Worm (Caenorhabditis elegans) whole organism, L1 larva: Measurements from ENCODE around the gene prp-6.
"Not testable (repeated sequence)": the region's sequence is repeated elsewhere in the genome, so short reads cannot be mapped to it uniquely, and the experiment has no call there.

ENCODE experiments used
- F16B12.6 ChIP-seq: fragments of 150-350 bp; optimal IDR thresholded peaks from 2 replicates; lab custom pipeline; 2014; ENCODE audit warnings: missing biosample characterization, missing genetic modification characterization
- alr-1 ChIP-seq: fragments of 200-800 bp; sonication (Bioruptor generic); optimal IDR thresholded peaks from 2 replicates; lab custom pipeline; 2018; ENCODE audit warnings: borderline replicate concordance, mild to moderate bottlenecking, missing genetic modification characterization, missing compliant biosample characterization
- ama-1 ChIP-seq: fragments of 150-350 bp; optimal IDR thresholded peaks from 2 replicates; lab custom pipeline; 2014
- blmp-1 ChIP-seq: fragments of 150-350 bp; optimal IDR thresholded peaks from 2 replicates; lab custom pipeline; 2014; ENCODE audit warnings: missing biosample characterization, missing genetic modification characterization
- ceh-8 ChIP-seq: fragments of 200-800 bp; sonication (Bioruptor generic); optimal IDR thresholded peaks from 2 replicates; lab custom pipeline; 2018; ENCODE audit warnings: mild to moderate bottlenecking, missing genetic modification characterization, moderate library complexity, missing compliant biosample characterization
- ceh-82 ChIP-seq, 3 experiments: fragments of 150-350 bp in 1 of 3; sonication (generic microtip) in 2 of 3; optimal IDR thresholded peaks; 2 replicates each; lab custom pipeline; 2014 to 2017; ENCODE audit warnings: missing biosample characterization in 3 of 3, missing genetic modification characterization in 3 of 3
- ceh-90 ChIP-seq: sonication (generic microtip); optimal IDR thresholded peaks from 2 replicates; lab custom pipeline; 2016; ENCODE audit warnings: missing genetic modification characterization, missing compliant biosample characterization
- ces-1 ChIP-seq: fragments of 150-350 bp; optimal IDR thresholded peaks from 2 replicates; lab custom pipeline; 2014; ENCODE audit warnings: missing biosample characterization, missing genetic modification reagents, missing genetic modification characterization
- dpl-1 ChIP-seq, 3 experiments: fragments of 150-350 bp in 2 of 3; sonication (generic microtip) in 1 of 3; optimal IDR thresholded peaks; 2 replicates each; lab custom pipeline; 2014 to 2017; ENCODE audit warnings: missing biosample characterization in 3 of 3, missing genetic modification characterization in 3 of 3, missing genetic modification reagents in 3 of 3
- dsc-1 ChIP-seq: sonication (generic microtip); optimal IDR thresholded peaks from 2 replicates; lab custom pipeline; 2016; ENCODE audit warnings: mild to moderate bottlenecking, missing genetic modification characterization, missing compliant biosample characterization
- elt-3 ChIP-seq, 6 experiments: fragments of 150-350 bp in 1 of 6; sonication (generic microtip); optimal IDR thresholded peaks; 2 replicates each; lab custom pipeline; 2017 to 2018; ENCODE audit warnings: missing biosample characterization in 6 of 6, missing genetic modification characterization in 6 of 6, inconsistent platforms in 1 of 6
- fkh-10 ChIP-seq: sonication (generic microtip); optimal IDR thresholded peaks from 2 replicates; lab custom pipeline; 2017; ENCODE audit warnings: missing biosample characterization, missing genetic modification reagents, missing genetic modification characterization
- fkh-4 ChIP-seq: sonication (generic microtip); optimal IDR thresholded peaks from 2 replicates; lab custom pipeline; 2016; ENCODE audit warnings: missing compliant biosample characterization, missing genetic modification characterization, borderline replicate concordance
- fkh-8 ChIP-seq: sonication (generic microtip); optimal IDR thresholded peaks from 2 replicates; lab custom pipeline; 2016; ENCODE audit warnings: mild to moderate bottlenecking, missing genetic modification characterization, missing compliant biosample characterization
- grh-1 ChIP-seq: fragments of 200-800 bp; sonication (Bioruptor generic); IDR thresholded peaks from 2 replicates; pipeline ENCODE4 v1.3.6; 2022; ENCODE audit warnings: missing genetic modification reagents, missing genetic modification characterization, missing compliant biosample characterization
- irx-1 ChIP-seq: sonication (generic microtip); optimal IDR thresholded peaks from 2 replicates; lab custom pipeline; 2016; ENCODE audit warnings: missing genetic modification characterization, missing compliant biosample characterization
- lin-39 ChIP-seq: fragments of 150-350 bp; optimal IDR thresholded peaks from 2 replicates; lab custom pipeline; 2014; ENCODE audit warnings: missing biosample characterization, missing genetic modification reagents, missing genetic modification characterization
- lir-3 ChIP-seq: sonication (generic microtip); optimal IDR thresholded peaks from 2 replicates; lab custom pipeline; 2016; ENCODE audit warnings: mild to moderate bottlenecking, missing genetic modification characterization, moderate library complexity, missing compliant biosample characterization; ENCODE audit not compliant: poor library complexity
- lsy-2 ChIP-seq, 2 experiments: fragments of 150-350 bp; optimal IDR thresholded peaks; 2 replicates each; lab custom pipeline; 2014; ENCODE audit warnings: missing biosample characterization in 2 of 2, missing genetic modification characterization in 2 of 2
- mdl-1 ChIP-seq, 2 experiments: fragments of 150-350 bp; optimal IDR thresholded peaks; 2 replicates each; lab custom pipeline; 2014 to 2017; ENCODE audit warnings: missing biosample characterization in 2 of 2, missing genetic modification characterization in 2 of 2, inconsistent platforms in 1 of 2
- nhr-20 ChIP-seq: sonication (generic microtip); optimal IDR thresholded peaks from 2 replicates; lab custom pipeline; 2016; ENCODE audit warnings: mild to moderate bottlenecking, missing genetic modification characterization, missing compliant biosample characterization
- nhr-237 ChIP-seq: fragments of 150-350 bp; optimal IDR thresholded peaks from 2 replicates; lab custom pipeline; 2014; ENCODE audit warnings: missing biosample characterization, missing genetic modification characterization
- nhr-71 ChIP-seq: sonication (generic microtip); optimal IDR thresholded peaks from 2 replicates; lab custom pipeline; 2016; ENCODE audit warnings: mild to moderate bottlenecking, missing genetic modification characterization, moderate library complexity, missing compliant biosample characterization
- nhr-77 ChIP-seq: fragments of 150-350 bp; optimal IDR thresholded peaks from 2 replicates; lab custom pipeline; 2014; ENCODE audit warnings: missing biosample characterization, missing genetic modification characterization
- nhr-85 ChIP-seq: sonication (generic microtip); peaks from one replicate; lab custom pipeline; 2016; ENCODE audit warnings: missing genetic modification characterization, inconsistent platforms, missing compliant biosample characterization
- nhr-90 ChIP-seq: sonication (generic microtip); optimal IDR thresholded peaks from 2 replicates; lab custom pipeline; 2016; ENCODE audit warnings: mild to moderate bottlenecking, missing genetic modification characterization, missing compliant biosample characterization; ENCODE audit not compliant: poor library complexity
- pag-3 ChIP-seq: sonication (generic microtip); optimal IDR thresholded peaks from 2 replicates; lab custom pipeline; 2017; ENCODE audit warnings: missing genetic modification characterization, mild to moderate bottlenecking, missing compliant biosample characterization, antibody characterized with exemption, borderline replicate concordance; ENCODE audit not compliant: insufficient read depth
- skn-1 ChIP-seq: fragments of 150-350 bp; optimal IDR thresholded peaks from 2 replicates; lab custom pipeline; 2014; ENCODE audit warnings: missing biosample characterization, missing genetic modification characterization
- sptf-1 ChIP-seq: fragments of 150-350 bp; optimal IDR thresholded peaks from 2 replicates; lab custom pipeline; 2014; ENCODE audit warnings: missing biosample characterization, missing genetic modification characterization
- swsn-7 ChIP-seq: sonication (generic microtip); optimal IDR thresholded peaks from 2 replicates; lab custom pipeline; 2016; ENCODE audit warnings: missing genetic modification characterization, missing compliant biosample characterization
- tlp-1 ChIP-seq: fragments of 150-350 bp; optimal IDR thresholded peaks from 2 replicates; lab custom pipeline; 2014; ENCODE audit warnings: missing biosample characterization, missing genetic modification characterization
- unc-130 ChIP-seq: fragments of 150-350 bp; optimal IDR thresholded peaks from 2 replicates; lab custom pipeline; 2017; ENCODE audit warnings: missing biosample characterization, missing genetic modification characterization, inconsistent platforms
- unc-62 ChIP-seq: fragments of 150-350 bp; optimal IDR thresholded peaks from 2 replicates; lab custom pipeline; 2014; ENCODE audit warnings: missing biosample characterization, missing genetic modification reagents, missing genetic modification characterization
- vab-15 ChIP-seq: sonication (generic microtip); optimal IDR thresholded peaks from 2 replicates; lab custom pipeline; 2017; ENCODE audit warnings: missing genotype, mild to moderate bottlenecking, missing genetic modification characterization, missing compliant biosample characterization

Gene prp-6

ce11 chrV:18001268-18001667 lies 21.0 kb upstream of the prp-6 start, which contains the start of gene lon-8:
Gene lon-8 (minus strand): TSS chrV:18001368.
- TF ChIP-seq vab-15 (tag; lab: Kevin White, UChicago) (no peak), dpl-1 (GFP tag; optimal IDR thresholded peaks at IDR 0.05; lab: Kevin White, UChicago) (no peak), ces-1 (GFP tag; lab: Kevin White, UChicago) (no peak), lir-3 (tag; lab: Kevin White, UChicago) (no peak), ceh-82 (tag; optimal IDR thresholded peaks at IDR 0.05; lab: Kevin White, UChicago) (no peak), ceh-90 (tag; lab: Kevin White, UChicago) (no peak), fkh-10 (GFP tag; lab: Kevin White, UChicago) (no peak), F16B12.6 (tag; lab: Kevin White, UChicago) (no peak), fkh-4 (tag; lab: Kevin White, UChicago) (no peak), pag-3 (tag; lab: Kevin White, UChicago) (no peak), swsn-7 (tag; lab: Kevin White, UChicago) (no peak)

ce11 chrV:18003876-18004275 lies 18.4 kb upstream of the prp-6 start:
- no peak for TF ChIP-seq nhr-71 (tag; lab: Kevin White, UChicago)
- no peak for TF ChIP-seq unc-130 (tag; lab: Kevin White, UChicago)
- no peak for TF ChIP-seq ceh-8
- TF ChIP-seq nhr-90 (tag; lab: Kevin White, UChicago) = no peak
- no peak for TF ChIP-seq irx-1 (tag; lab: Kevin White, UChicago)
- peak; percentile 65 for TF ChIP-seq blmp-1 (tag; lab: Kevin White, UChicago)
- no peak for TF ChIP-seq elt-3 (tag; optimal IDR thresholded peaks at IDR 0.05; lab: Kevin White, UChicago)
- TF ChIP-seq unc-62 (GFP tag; lab: Kevin White, UChicago) = no peak
- peak; percentile 33 for TF ChIP-seq nhr-85 (tag; lab: Kevin White, UChicago)

ce11 chrV:18006930-18007329 lies 15.3 kb upstream of the prp-6 start, which contains the start of gene Y59A8B.19:
Gene Y59A8B.19 (plus strand): TSS chrV:18007230.
- not testable (repeated sequence) for TF ChIP-seq ceh-90 (tag; lab: Kevin White, UChicago); dpl-1 (GFP tag; optimal IDR thresholded peaks at IDR 0.05; lab: Kevin White, UChicago); sptf-1 (tag; lab: Kevin White, UChicago)

- TF ChIP-seq mdl-1 (tag; optimal IDR thresholded peaks at IDR 0.05; lab: Kevin White, UChicago) (no peak), grh-1 (GFP tag; lab: Robert Waterston, UW) (no peak), sptf-1 (tag; lab: Kevin White, UChicago) (no peak), skn-1 (tag; lab: Kevin White, UChicago) (no peak), ama-1 (lab: Kevin White, UChicago) (no peak), nhr-237 (tag; lab: Kevin White, UChicago) (no peak)
- TF ChIP-seq, all 84 proteins: peak for 0
Measured at ce11 chrV:18008680-18009079, 13.6 kb upstream of the prp-6 start.

- TF ChIP-seq alr-1 (tag; lab: Kevin White, UChicago); nhr-77 (tag; lab: Kevin White, UChicago); ces-1 (GFP tag; lab: Kevin White, UChicago): not testable (repeated sequence)
Measured at ce11 chrV:18010737-18011136, 11.5 kb upstream of the prp-6 start, which contains the start of gene Y59A8B.26. Gene Y59A8B.26 (minus strand): TSS chrV:18010837.

- no peak for TF ChIP-seq mdl-1 (tag; optimal IDR thresholded peaks at IDR 0.05; lab: Kevin White, UChicago)
- no peak for TF ChIP-seq vab-15 (tag; lab: Kevin White, UChicago)
- no peak for TF ChIP-seq nhr-90 (tag; lab: Kevin White, UChicago)
- TF ChIP-seq sptf-1 (tag; lab: Kevin White, UChicago) = no peak
- TF ChIP-seq ces-1 (GFP tag; lab: Kevin White, UChicago) = no peak
- no peak for TF ChIP-seq nhr-71 (tag; lab: Kevin White, UChicago)
- TF ChIP-seq pag-3 (tag; lab: Kevin White, UChicago) = no peak
- TF ChIP-seq lin-39 (tag; lab: Kevin White, UChicago) = no peak
- no peak for TF ChIP-seq tlp-1
- no peak for TF ChIP-seq F16B12.6 (tag; lab: Kevin White, UChicago)
- no peak for TF ChIP-seq fkh-8 (tag; lab: Kevin White, UChicago)
- TF ChIP-seq dsc-1 (tag; lab: Kevin White, UChicago) = no peak
- no peak for TF ChIP-seq grh-1 (GFP tag; lab: Robert Waterston, UW)
- TF ChIP-seq lsy-2 (tag; optimal IDR thresholded peaks at IDR 0.05; lab: Kevin White, UChicago) = no peak
- TF ChIP-seq nhr-20 (tag; lab: Kevin White, UChicago) = no peak
Measured at ce11 chrV:18014116-18014515, 8.2 kb upstream of the prp-6 start, which contains the start of gene srh-133. Gene srh-133 (minus strand): TSS chrV:18014216.
